Worm (Caenorhabditis elegans) whole organism, L2 larva: ENCODE measurements around the gene F35F10.5.

Experiments used
- C34F6.9 ChIP-seq: fragments of 150-350 bp; optimal IDR thresholded peaks from 2 replicates; lab custom pipeline; 2014; ENCODE audit warnings: missing biosample characterization, missing genetic modification characterization
- F13H6.1 ChIP-seq: sonication (generic microtip); optimal IDR thresholded peaks from 2 replicates; lab custom pipeline; 2016; ENCODE audit warnings: missing genetic modification characterization, missing compliant biosample characterization
- Y55F3AM.14 ChIP-seq: fragments of 200-800 bp; sonication (Bioruptor generic); optimal IDR thresholded peaks from 2 replicates; lab custom pipeline; 2018; ENCODE audit warnings: mild to moderate bottlenecking, missing genetic modification characterization, missing compliant biosample characterization
- ZK546.5 ChIP-seq: sonication (generic microtip); optimal IDR thresholded peaks from 2 replicates; lab custom pipeline; 2017; ENCODE audit warnings: missing biosample characterization, missing genetic modification characterization
- alr-1 ChIP-seq: fragments of 150-350 bp; optimal IDR thresholded peaks from 2 replicates; lab custom pipeline; 2014; ENCODE audit warnings: missing biosample characterization, missing genetic modification characterization
- aly-2 ChIP-seq: fragments of 150-350 bp; optimal IDR thresholded peaks from 2 replicates; lab custom pipeline; 2014; ENCODE audit warnings: missing biosample characterization, missing genetic modification characterization
- ama-1 ChIP-seq: fragments of 150-350 bp; optimal IDR thresholded peaks from 2 replicates; lab custom pipeline; 2018; ENCODE audit warnings: inconsistent platforms
- ceh-82 ChIP-seq: fragments of 150-350 bp; optimal IDR thresholded peaks from 2 replicates; lab custom pipeline; 2014; ENCODE audit warnings: missing biosample characterization, missing genetic modification characterization
- dmd-4 ChIP-seq: sonication (generic microtip); optimal IDR thresholded peaks from 2 replicates; lab custom pipeline; 2017; ENCODE audit warnings: missing biosample characterization, missing genetic modification characterization
- egl-27 ChIP-seq: sonication (generic microtip); optimal IDR thresholded peaks from 3 replicates; lab custom pipeline; 2017; ENCODE audit warnings: missing biosample characterization, missing genetic modification reagents, missing genetic modification characterization
- elt-1 ChIP-seq: fragments of 150-350 bp; optimal IDR thresholded peaks from 2 replicates; lab custom pipeline; 2014; ENCODE audit warnings: missing biosample characterization, missing genetic modification characterization
- elt-3 ChIP-seq: sonication (generic microtip); optimal IDR thresholded peaks from 2 replicates; lab custom pipeline; 2017; ENCODE audit warnings: missing biosample characterization, missing genetic modification characterization
- fos-1 ChIP-seq: fragments of 150-350 bp; optimal IDR thresholded peaks from 2 replicates; lab custom pipeline; 2014; ENCODE audit warnings: missing biosample characterization, missing genetic modification characterization
- gmeb-1 ChIP-seq: fragments of 150-350 bp; optimal IDR thresholded peaks from 2 replicates; lab custom pipeline; 2014; ENCODE audit warnings: missing biosample characterization, missing genetic modification characterization
- lin-11 ChIP-seq: fragments of 150-350 bp; sonication (generic microtip); optimal IDR thresholded peaks from 2 replicates; lab custom pipeline; 2014; ENCODE audit warnings: missing biosample characterization, missing genetic modification characterization, inconsistent platforms, mixed read lengths
- lin-13 ChIP-seq: fragments of 150-350 bp; optimal IDR thresholded peaks from 2 replicates; lab custom pipeline; 2014; ENCODE audit warnings: missing biosample characterization, missing genetic modification reagents, missing genetic modification characterization
- mab-5 ChIP-seq: fragments of 150-350 bp; optimal IDR thresholded peaks from 2 replicates; lab custom pipeline; 2014; ENCODE audit warnings: missing biosample characterization, missing genetic modification characterization
- mdl-1 ChIP-seq, 2 experiments: fragments of 150-350 bp in 1 of 2; sonication (generic microtip) in 1 of 2; optimal IDR thresholded peaks; 2 replicates each; lab custom pipeline; 2017; ENCODE audit warnings: missing biosample characterization in 2 of 2, missing genetic modification characterization in 2 of 2
- nhr-10 ChIP-seq: sonication (generic microtip); optimal IDR thresholded peaks from 2 replicates; lab custom pipeline; 2017; ENCODE audit warnings: missing biosample characterization, missing genetic modification characterization
- nhr-11 ChIP-seq: fragments of 150-350 bp; optimal IDR thresholded peaks from 2 replicates; lab custom pipeline; 2014; ENCODE audit warnings: missing biosample characterization, missing genetic modification characterization
- nhr-129 ChIP-seq: fragments of 150-350 bp; optimal IDR thresholded peaks from 2 replicates; lab custom pipeline; 2014; ENCODE audit warnings: missing biosample characterization, missing genetic modification characterization
- nhr-23 ChIP-seq: fragments of 150-350 bp; optimal IDR thresholded peaks from 2 replicates; lab custom pipeline; 2014; ENCODE audit warnings: missing biosample characterization, missing genetic modification reagents, missing genetic modification characterization
- nhr-237 ChIP-seq: fragments of 150-350 bp; optimal IDR thresholded peaks from 2 replicates; lab custom pipeline; 2014; ENCODE audit warnings: missing biosample characterization, missing genetic modification characterization
- nhr-25 ChIP-seq: fragments of 150-350 bp; sonication (generic microtip); optimal IDR thresholded peaks from 3 replicates; lab custom pipeline; 2014; ENCODE audit warnings: missing biosample characterization, missing genetic modification characterization
- nhr-6 ChIP-seq: fragments of 150-350 bp; optimal IDR thresholded peaks from 2 replicates; lab custom pipeline; 2014; ENCODE audit warnings: missing biosample characterization, missing genetic modification characterization
- nhr-77 ChIP-seq: fragments of 150-350 bp; optimal IDR thresholded peaks from 2 replicates; lab custom pipeline; 2014; ENCODE audit warnings: missing biosample characterization, missing genetic modification characterization
- skn-1 ChIP-seq: sonication (generic microtip); optimal IDR thresholded peaks from 2 replicates; lab custom pipeline; 2017; ENCODE audit warnings: missing biosample characterization, missing genetic modification characterization
- sma-9 ChIP-seq, 2 experiments: fragments of 150-350 bp in 1 of 2; sonication (generic microtip) in 1 of 2; optimal IDR thresholded peaks; 2 replicates each; lab custom pipeline; 2014 to 2016; ENCODE audit warnings: missing genetic modification characterization in 2 of 2, mild to moderate bottlenecking in 1 of 2, missing biosample characterization in 1 of 2, missing compliant biosample characterization in 1 of 2, missing genetic modification reagents in 1 of 2, moderate library complexity in 1 of 2
- snpc-4 ChIP-seq: fragments of 150-350 bp; optimal IDR thresholded peaks from 2 replicates; lab custom pipeline; 2014; ENCODE audit warnings: missing biosample characterization, missing genetic modification characterization
- unc-39 ChIP-seq: fragments of 150-350 bp; optimal IDR thresholded peaks from 2 replicates; lab custom pipeline; 2014; ENCODE audit warnings: missing biosample characterization, missing genetic modification characterization
- unc-55 ChIP-seq: fragments of 150-350 bp; sonication (generic microtip); optimal IDR thresholded peaks from 3 replicates; lab custom pipeline; 2014; ENCODE audit warnings: missing biosample characterization, missing genetic modification reagents, missing genetic modification characterization
- unc-62 ChIP-seq: fragments of 150-350 bp; optimal IDR thresholded peaks from 2 replicates; lab custom pipeline; 2014; ENCODE audit warnings: missing biosample characterization, missing genetic modification reagents, missing genetic modification characterization
- zag-1 ChIP-seq: fragments of 150-350 bp; optimal IDR thresholded peaks from 2 replicates; lab custom pipeline; 2014; ENCODE audit warnings: missing biosample characterization, missing genetic modification characterization
- ztf-1 ChIP-seq: fragments of 200-800 bp; sonication (Bioruptor generic); conservative IDR thresholded peaks from 2 replicates; pipeline ENCODE4 v1.3.6; 2022; ENCODE audit warnings: missing genetic modification characterization, missing compliant biosample characterization
- ztf-4 ChIP-seq: fragments of 150-350 bp; optimal IDR thresholded peaks from 2 replicates; lab custom pipeline; 2014; ENCODE audit warnings: missing biosample characterization, missing genetic modification characterization

F35F10.5 gene

DNA sequence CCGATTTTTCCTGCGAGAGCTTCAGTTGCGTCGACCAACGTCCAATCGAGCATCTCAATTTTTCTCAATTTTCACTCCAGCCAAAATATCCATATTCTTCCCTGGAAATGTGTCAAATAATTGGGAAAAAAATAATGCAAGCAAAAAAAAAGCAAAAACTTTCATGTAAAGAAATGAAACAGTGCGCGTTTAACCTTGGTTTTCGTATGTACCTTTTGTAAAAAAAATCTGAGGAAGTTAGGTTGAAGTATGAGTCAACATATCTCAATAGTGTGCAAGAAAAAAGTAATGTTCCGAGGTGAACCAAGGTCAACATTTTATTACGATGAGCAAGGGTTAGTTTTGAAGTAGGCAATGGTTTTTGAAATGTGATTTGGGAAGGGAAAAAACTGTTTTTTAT is 34.6 kb upstream of the F35F10.5 start, which contains the start of gene T28A11.13:
T28A11.13 (minus strand) TSS at position 101 of the 400 bp plus-strand sequence.
- TF ChIP-seq ztf-1 (GFP tag; lab: Robert Waterston, UW) (no peak), ZK546.5 (tag; lab: Kevin White, UChicago) (no peak), nhr-10 (tag; lab: Kevin White, UChicago) (no peak), fos-1 (tag; lab: Kevin White, UChicago) (no peak), lin-11 (tag; lab: Kevin White, UChicago) (no peak), elt-3 (no peak), elt-1 (tag; lab: Kevin White, UChicago) (no peak), nhr-77 (no peak), skn-1 (tag; lab: Kevin White, UChicago) (no peak), aly-2 (tag; lab: Kevin White, UChicago) (no peak), dmd-4 (no peak), ama-1 (lab: Kevin White, UChicago) (no peak), lin-13 (GFP tag; lab: Kevin White, UChicago) (no peak), nhr-25 (tag; lab: Kevin White, UChicago) (no peak), nhr-237 (tag; lab: Kevin White, UChicago) (no peak)
- TF ChIP-seq, all 48 proteins: peak for 0

- TF ChIP-seq nhr-23: no peak
- no peak for TF ChIP-seq egl-27 (tag; lab: Kevin White, UChicago)
- TF ChIP-seq zag-1 (tag; lab: Kevin White, UChicago): no peak
Observed at ce11 chrV:3256051-3256450, 28.7 kb upstream of the F35F10.5 start, which contains the start of gene srt-63. Gene srt-63, minus strand, starts transcription at chrV:3256151.

- TF ChIP-seq nhr-23 (no peak), dmd-4 (no peak), unc-62 (GFP tag; lab: Kevin White, UChicago) (no peak), ZK546.5 (tag; lab: Kevin White, UChicago) (no peak), mdl-1 (tag; optimal IDR thresholded peaks at IDR 0.05; lab: Kevin White, UChicago) (no peak), fos-1 (tag; lab: Kevin White, UChicago) (no peak), gmeb-1 (tag; lab: Kevin White, UChicago) (no peak), C34F6.9 (no peak), sma-9 (GFP tag; optimal IDR thresholded peaks at IDR 0.05; lab: Kevin White, UChicago) (no peak), sma-9 (tag; optimal IDR thresholded peaks at IDR 0.05; lab: Kevin White, UChicago) (no peak), ceh-82 (no peak)
Observed at ce11 chrV:3256809-3257208, 27.9 kb upstream of the F35F10.5 start.

- no peak for TF ChIP-seq lin-13 (GFP tag; lab: Kevin White, UChicago)
- no peak for TF ChIP-seq alr-1
- no peak for TF ChIP-seq nhr-237 (tag; lab: Kevin White, UChicago)
- no peak for TF ChIP-seq F13H6.1
- TF ChIP-seq ama-1 (lab: Kevin White, UChicago): no peak
- TF ChIP-seq unc-55 (GFP tag; lab: Kevin White, UChicago): no peak
- TF ChIP-seq nhr-129: no peak
- TF ChIP-seq nhr-77: no peak
- no peak for TF ChIP-seq ztf-4 (tag; lab: Kevin White, UChicago)
- TF ChIP-seq skn-1 (tag; lab: Kevin White, UChicago): no peak
- TF ChIP-seq Y55F3AM.14 (GFP tag; lab: Kevin White, UChicago): no peak
- TF ChIP-seq snpc-4: no peak
- no peak for TF ChIP-seq nhr-11 (tag; lab: Kevin White, UChicago)
- TF ChIP-seq sma-9 (GFP tag; optimal IDR thresholded peaks at IDR 0.05; lab: Kevin White, UChicago): no peak
- no peak for TF ChIP-seq sma-9 (tag; optimal IDR thresholded peaks at IDR 0.05; lab: Kevin White, UChicago)
- no peak for TF ChIP-seq unc-39 (tag; lab: Kevin White, UChicago)
- TF ChIP-seq mab-5 (tag; lab: Kevin White, UChicago): no peak
- TF ChIP-seq nhr-6 (tag; lab: Kevin White, UChicago): no peak
- TF ChIP-seq nhr-25 (tag; lab: Kevin White, UChicago): no peak
- TF ChIP-seq ceh-82: no peak
Observed at ce11 chrV:3257277-3257676, 27.5 kb upstream of the F35F10.5 start, which contains the start of gene T28A11.22. Gene T28A11.22, plus strand, starts transcription at chrV:3257577.

- TF ChIP-seq elt-3 (no peak), C34F6.9 (no peak), sma-9 (GFP tag; optimal IDR thresholded peaks at IDR 0.05; lab: Kevin White, UChicago) (peak; percentile 88), sma-9 (tag; optimal IDR thresholded peaks at IDR 0.05; lab: Kevin White, UChicago) (no peak), F13H6.1 (peak; percentile 30)
- TF ChIP-seq, all 48 proteins: peak for 2
Observed at ce11 chrV:3259168-3259622, 25.5 kb upstream of the F35F10.5 start, which contains the start of gene T28A11.16. Gene T28A11.16, minus strand, starts transcription at chrV:3259218.
